Worm (Caenorhabditis elegans) whole organism, L4 larva: ENCODE measurements around the gene cone-1.

Source experiments
- F37D6.2 ChIP-seq: sonication (generic microtip); optimal IDR thresholded peaks from 2 replicates; lab custom pipeline; 2016; ENCODE audit warnings: mild to moderate bottlenecking, missing genetic modification characterization, missing compliant biosample characterization
- F49E8.2 ChIP-seq: sonication (generic microtip); optimal IDR thresholded peaks from 2 replicates; lab custom pipeline; 2016; ENCODE audit warnings: missing compliant biosample characterization, mild to moderate bottlenecking, missing genetic modification characterization, borderline replicate concordance
- T20F7.1 ChIP-seq: fragments of 200-800 bp; sonication (Bioruptor generic); optimal IDR thresholded peaks from 2 replicates; lab custom pipeline; 2018; ENCODE audit warnings: mild to moderate bottlenecking, missing genetic modification characterization, missing compliant biosample characterization
- Y48G9A.11 ChIP-seq: fragments of 200-800 bp; sonication (Bioruptor generic); IDR thresholded peaks from 2 replicates; pipeline ENCODE4 v1.3.6; 2022; ENCODE audit warnings: missing genetic modification reagents, missing genetic modification characterization, missing compliant biosample characterization
- ZK546.5 ChIP-seq, 2 experiments: sonication (generic microtip); optimal IDR thresholded peaks; 2 replicates each; lab custom pipeline; 2017; ENCODE audit warnings: missing biosample characterization in 2 of 2, missing genetic modification characterization in 2 of 2
- aha-1 ChIP-seq: fragments of 150-350 bp; peaks from one replicate; lab custom pipeline; 2014; ENCODE audit warnings: missing biosample characterization, missing genetic modification characterization
- ceh-62 ChIP-seq: sonication (generic microtip); optimal IDR thresholded peaks from 2 replicates; lab custom pipeline; 2017; ENCODE audit warnings: missing biosample characterization, missing genetic modification characterization
- ces-1 ChIP-seq: fragments of 150-350 bp; sonication (generic microtip); optimal IDR thresholded peaks from 4 replicates; lab custom pipeline; 2014; ENCODE audit warnings: missing biosample characterization, missing genetic modification reagents, missing genetic modification characterization
- cey-2 ChIP-seq: sonication (generic microtip); optimal IDR thresholded peaks from 3 replicates; lab custom pipeline; 2017; ENCODE audit warnings: missing genetic modification characterization, mild to moderate bottlenecking, missing compliant biosample characterization, antibody characterized with exemption, borderline replicate concordance; ENCODE audit not compliant: insufficient read depth
- daf-16 ChIP-seq, 3 experiments: sonication (generic microtip); optimal IDR thresholded peaks; 2 replicates each; lab custom pipeline; 2016 to 2017; ENCODE audit warnings: missing genetic modification characterization in 3 of 3, missing genetic modification reagents in 3 of 3, mild to moderate bottlenecking in 2 of 3, missing compliant biosample characterization in 2 of 3, missing biosample characterization in 1 of 3, moderate library complexity in 1 of 3
- daf-19 ChIP-seq: fragments of 200-800 bp; sonication (Bioruptor generic); conservative IDR thresholded peaks from 2 replicates; pipeline ENCODE4 v1.3.6; 2022; ENCODE audit warnings: missing genetic modification characterization, missing compliant biosample characterization
- daf-8 ChIP-seq: fragments of 200-800 bp; sonication (Bioruptor generic); IDR thresholded peaks from 2 replicates; pipeline ENCODE4 v1.3.6; 2022; ENCODE audit warnings: missing genetic modification characterization, missing compliant biosample characterization
- dmd-6 ChIP-seq: fragments of 200-800 bp; sonication (Bioruptor generic); IDR thresholded peaks from 2 replicates; pipeline ENCODE4 v1.3.6; 2022; ENCODE audit warnings: missing genetic modification reagents, missing genetic modification characterization, missing compliant biosample characterization
- hif-1 ChIP-seq, 2 experiments: sonication (generic microtip); optimal IDR thresholded peaks; 2 replicates each; lab custom pipeline; 2016 to 2017; ENCODE audit warnings: missing compliant biosample characterization in 2 of 2, missing genetic modification characterization in 2 of 2, missing genetic modification reagents in 2 of 2, missing genotype in 2 of 2, mild to moderate bottlenecking in 1 of 2
- lin-1 ChIP-seq: fragments of 200-800 bp; sonication (Bioruptor generic); IDR thresholded peaks from 2 replicates; pipeline ENCODE4 v1.3.6; 2022; ENCODE audit warnings: missing genetic modification reagents, missing genetic modification characterization, missing compliant biosample characterization
- lin-13 ChIP-seq: fragments of 150-350 bp; optimal IDR thresholded peaks from 2 replicates; lab custom pipeline; 2014; ENCODE audit warnings: missing biosample characterization, missing genetic modification reagents, missing genetic modification characterization
- lin-15B ChIP-seq: fragments of 150-350 bp; sonication (generic microtip); optimal IDR thresholded peaks from 3 replicates; lab custom pipeline; 2014; ENCODE audit warnings: missing biosample characterization, missing genetic modification characterization
- lsy-2 ChIP-seq, 2 experiments: fragments of 150-350 bp in 1 of 2; sonication (generic microtip) in 1 of 2; optimal IDR thresholded peaks; 2 replicates each; lab custom pipeline; 2014 to 2017; ENCODE audit warnings: missing biosample characterization in 2 of 2, missing genetic modification characterization in 2 of 2
- mep-1 ChIP-seq: fragments of 150-350 bp; sonication (generic microtip); optimal IDR thresholded peaks from 3 replicates; lab custom pipeline; 2014; ENCODE audit warnings: missing biosample characterization, missing genetic modification characterization
- mxl-3 ChIP-seq: fragments of 200-800 bp; sonication (Bioruptor generic); optimal IDR thresholded peaks from 2 replicates; lab custom pipeline; 2018; ENCODE audit warnings: mild to moderate bottlenecking, missing genetic modification characterization, missing compliant biosample characterization
- nhr-28 ChIP-seq: fragments of 150-350 bp; optimal IDR thresholded peaks from 2 replicates; lab custom pipeline; 2014; ENCODE audit warnings: missing biosample characterization, missing genetic modification characterization
- nhr-41 ChIP-seq: fragments of 200-800 bp; sonication (Bioruptor generic); IDR thresholded peaks from 2 replicates; pipeline ENCODE4 v1.3.6; 2022; ENCODE audit warnings: missing genetic modification reagents, missing genetic modification characterization, missing compliant biosample characterization
- nhr-42 ChIP-seq: fragments of 200-800 bp; sonication (Bioruptor generic); IDR thresholded peaks from 2 replicates; pipeline ENCODE4 v1.3.6; 2022; ENCODE audit warnings: missing genetic modification characterization, missing compliant biosample characterization
- nhr-6 ChIP-seq: fragments of 150-350 bp; optimal IDR thresholded peaks from 2 replicates; lab custom pipeline; 2014; ENCODE audit warnings: missing biosample characterization, missing genetic modification characterization
- pha-4 ChIP-seq, 2 experiments: fragments of 150-350 bp in 1 of 2; fragments of 200-800 bp in 1 of 2; sonication (Bioruptor generic) in 1 of 2; IDR thresholded peaks in 1 of 2; optimal IDR thresholded peaks in 1 of 2; 2 replicates each; pipeline versions ENCODE4 v1.3.6 to Lab custom; 2014 to 2022; ENCODE audit warnings: missing genetic modification characterization in 2 of 2, missing genetic modification reagents in 2 of 2, missing biosample characterization in 1 of 2, missing compliant biosample characterization in 1 of 2
- php-3 ChIP-seq: fragments of 200-800 bp; sonication (Bioruptor generic); IDR thresholded peaks from 2 replicates; pipeline ENCODE4 v1.3.6; 2022; ENCODE audit warnings: missing genetic modification reagents, missing genetic modification characterization, missing compliant biosample characterization
- rbr-2 ChIP-seq: sonication (generic microtip); optimal IDR thresholded peaks from 2 replicates; lab custom pipeline; 2016; ENCODE audit warnings: missing genotype, missing genetic modification characterization, missing compliant biosample characterization
- snpc-4 ChIP-seq: fragments of 150-350 bp; optimal IDR thresholded peaks from 2 replicates; lab custom pipeline; 2014; ENCODE audit warnings: missing biosample characterization, missing genetic modification characterization
- spr-1 ChIP-seq: sonication (generic microtip); optimal IDR thresholded peaks from 2 replicates; lab custom pipeline; 2016; ENCODE audit warnings: mild to moderate bottlenecking, missing genetic modification characterization, missing compliant biosample characterization
- tag-97 ChIP-seq: fragments of 200-800 bp; sonication (Bioruptor generic); IDR thresholded peaks from 2 replicates; pipeline ENCODE4 v1.3.6; 2022; ENCODE audit warnings: missing genetic modification characterization, missing compliant biosample characterization
- unc-62 ChIP-seq, 3 experiments: fragments of 150-350 bp in 1 of 3; sonication (generic microtip); optimal IDR thresholded peaks in 2 of 3; peaks in 1 of 3; 1 replicate in 1 of 3; 2 replicates in 2 of 3; lab custom pipeline; 2014 to 2017; ENCODE audit warnings: missing biosample characterization in 3 of 3, missing genetic modification characterization in 3 of 3, missing genetic modification reagents in 3 of 3, missing genotype in 1 of 3
- zag-1 ChIP-seq: fragments of 150-350 bp; optimal IDR thresholded peaks from 2 replicates; lab custom pipeline; 2014; ENCODE audit warnings: missing biosample characterization, missing genetic modification characterization
- zfp-3 ChIP-seq: fragments of 200-800 bp; sonication (Bioruptor generic); conservative IDR thresholded peaks from 2 replicates; pipeline ENCODE4 v1.3.6; 2022; ENCODE audit warnings: missing genetic modification reagents, missing genetic modification characterization, missing compliant biosample characterization
- zip-2 ChIP-seq: fragments of 150-350 bp; optimal IDR thresholded peaks from 2 replicates; lab custom pipeline; 2014; ENCODE audit warnings: missing biosample characterization, missing genetic modification characterization
- ztf-7 ChIP-seq: fragments of 150-350 bp; optimal IDR thresholded peaks from 2 replicates; lab custom pipeline; 2014; ENCODE audit warnings: missing biosample characterization, missing genetic modification characterization

cone-1 gene

ce11 chrIII:2540520-2540919, 10.1 kb downstream of the cone-1 start:
- TF ChIP-seq snpc-4 (tag; lab: Kevin White, UChicago): no peak
- TF ChIP-seq aha-1 (tag; lab: Kevin White, UChicago): peak; percentile 93

ce11 chrIII:2546298-2546697, 15.9 kb downstream of the cone-1 start:
- TF ChIP-seq dmd-6 (GFP tag; lab: Robert Waterston, UW) (no peak), zip-2 (tag; lab: Kevin White, UChicago) (no peak), daf-19 (GFP tag; lab: Robert Waterston, UW) (no peak), ztf-7 (tag; lab: Kevin White, UChicago) (no peak), spr-1 (tag; lab: Kevin White, UChicago) (no peak), daf-16 (GFP tag; optimal IDR thresholded peaks at IDR 0.05; lab: Kevin White, UChicago) (no peak), daf-16 (tag; optimal IDR thresholded peaks at IDR 0.05; lab: Kevin White, UChicago) (no peak), nhr-42 (GFP tag; lab: Robert Waterston, UW) (no peak), tag-97 (no peak)

DNA sequence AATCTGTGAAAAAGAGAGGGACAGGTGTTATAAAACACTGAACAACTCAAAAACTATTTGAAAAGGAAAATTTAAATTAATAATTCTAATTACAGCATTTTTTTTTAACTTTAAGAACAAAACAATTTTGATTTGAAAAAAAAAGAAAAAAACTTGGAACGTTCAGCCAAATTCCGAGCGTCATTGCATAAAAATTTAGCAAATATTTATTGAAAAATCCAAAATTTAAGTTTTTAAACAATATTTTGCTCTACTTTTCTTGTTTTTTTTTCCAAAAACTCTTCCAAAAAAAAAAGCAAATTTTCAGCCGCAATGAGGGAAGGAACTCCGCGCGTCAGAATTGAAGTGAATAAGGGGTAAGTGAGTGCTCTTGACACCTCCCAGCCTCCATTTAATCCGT, 19.2 kb downstream of the cone-1 start, which contains the start of gene feh-1:
Gene feh-1 (plus strand): TSS at position 301 of the 400 bp plus-strand sequence.
- no peak for TF ChIP-seq F37D6.2 (tag; lab: Kevin White, UChicago)
- TF ChIP-seq cey-2 (tag; lab: Kevin White, UChicago): no peak
- no peak for TF ChIP-seq mxl-3 (GFP tag; lab: Kevin White, UChicago)
- TF ChIP-seq zag-1 (tag; lab: Kevin White, UChicago): no peak
- no peak for TF ChIP-seq F49E8.2 (tag; lab: Kevin White, UChicago)
- TF ChIP-seq dmd-6 (GFP tag; lab: Robert Waterston, UW): no peak
- no peak for TF ChIP-seq nhr-41 (GFP tag; lab: Robert Waterston, UW)
- TF ChIP-seq lin-15B (tag; lab: Kevin White, UChicago): no peak
- TF ChIP-seq zfp-3: no peak
- TF ChIP-seq daf-8: no peak
- no peak for TF ChIP-seq ztf-7 (tag; lab: Kevin White, UChicago)
- no peak for TF ChIP-seq lin-13
- TF ChIP-seq nhr-28 (tag; lab: Kevin White, UChicago): no peak
- TF ChIP-seq Y48G9A.11 (GFP tag; lab: Robert Waterston, UW): no peak
- TF ChIP-seq mep-1 (tag; lab: Kevin White, UChicago): no peak
- no peak for TF ChIP-seq unc-62 (GFP tag; optimal IDR thresholded peaks at IDR 0.05 in 1 of 2; lab: Kevin White, UChicago)
- no peak for TF ChIP-seq unc-62 (tag; optimal IDR thresholded peaks at IDR 0.05; lab: Kevin White, UChicago)
- TF ChIP-seq rbr-2 (tag; lab: Kevin White, UChicago): no peak
- no peak for TF ChIP-seq T20F7.1 (GFP tag; lab: Kevin White, UChicago)
- no peak for TF ChIP-seq ceh-62 (tag; lab: Kevin White, UChicago)
- no peak for TF ChIP-seq ZK546.5 (tag; optimal IDR thresholded peaks at IDR 0.05; lab: Kevin White, UChicago)

ce11 chrIII:2551981-2552380, 21.6 kb downstream of the cone-1 start:
- TF ChIP-seq lin-1 (GFP tag; lab: Robert Waterston, UW) (no peak), unc-62 (GFP tag; optimal IDR thresholded peaks at IDR 0.05 in 1 of 2; lab: Kevin White, UChicago) (peak in 1 of 2 experiments; percentile 76), unc-62 (tag; optimal IDR thresholded peaks at IDR 0.05; lab: Kevin White, UChicago) (no peak), nhr-42 (GFP tag; lab: Robert Waterston, UW) (no peak)
- TF ChIP-seq, all 104 proteins: peak for 1

DNA sequence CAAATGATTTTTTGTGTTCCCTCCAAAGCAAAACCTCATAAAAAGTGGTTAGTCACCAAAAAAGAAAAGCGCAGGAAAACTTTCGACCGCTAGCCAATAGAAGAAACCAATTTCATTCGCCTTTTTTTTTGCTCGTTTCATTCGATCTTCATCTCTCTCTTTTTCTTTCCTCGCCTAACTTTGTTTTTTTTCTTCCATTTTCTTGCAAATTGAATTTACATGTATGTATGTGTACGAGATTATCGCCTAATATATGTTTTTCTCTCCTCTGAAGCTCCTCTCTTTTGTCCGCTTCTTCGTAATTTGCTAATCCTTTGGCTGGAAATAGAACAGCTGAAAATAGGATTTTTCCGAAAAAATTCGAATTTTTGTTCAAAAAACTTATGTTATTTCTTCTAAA, 22.0 kb downstream of the cone-1 start:
- TF ChIP-seq hif-1 (tag; optimal IDR thresholded peaks at IDR 0.05; lab: Kevin White, UChicago) (no peak), nhr-6 (tag; lab: Kevin White, UChicago) (no peak), lsy-2 (tag; optimal IDR thresholded peaks at IDR 0.05; lab: Kevin White, UChicago) (peak in 1 of 2 experiments; percentile 18), php-3 (GFP tag; lab: Robert Waterston, UW) (no peak), ces-1 (peak; percentile 81), rbr-2 (tag; lab: Kevin White, UChicago) (peak; percentile 1), pha-4 (GFP tag; IDR thresholded peaks at IDR 0.05; lab: Robert Waterston, UW) (no peak), pha-4 (tag; optimal IDR thresholded peaks at IDR 0.05; lab: Kevin White, UChicago) (no peak)
- TF ChIP-seq, all 104 proteins: peak for 3
